Fruit fly (Drosophila melanogaster) whole organism, embryonic: ENCODE data around the gene Grip75.

Experiments used
- ATbp ChIP-seq: fragments of 200-800 bp; sonication (Bioruptor generic); optimal IDR thresholded peaks from 2 replicates; lab custom pipeline; 2017; ENCODE audit warnings: missing biosample characterization, mild to moderate bottlenecking, missing genetic modification characterization, missing genetic modification reagents
- Asciz ChIP-seq: fragments of 200-800 bp; sonication (Bioruptor generic); optimal IDR thresholded peaks from 2 replicates; lab custom pipeline; 2017; ENCODE audit warnings: missing biosample characterization, mild to moderate bottlenecking, missing genetic modification characterization, missing genetic modification reagents
- Bteb2 ChIP-seq: fragments of 200-800 bp; sonication (Bioruptor generic); optimal IDR thresholded peaks from 2 replicates; lab custom pipeline; 2016; ENCODE audit warnings: missing biosample characterization, missing genetic modification characterization
- CG10147 ChIP-seq: fragments of 200-800 bp; sonication (Bioruptor generic); optimal IDR thresholded peaks from 2 replicates; lab custom pipeline; 2019; ENCODE audit warnings: missing biosample characterization, mild to moderate bottlenecking, missing genetic modification characterization, moderate library complexity
- CG10431 ChIP-seq: fragments of 200-800 bp; sonication (Bioruptor generic); optimal IDR thresholded peaks from 3 replicates; lab custom pipeline; 2018; ENCODE audit warnings: missing biosample characterization, mild to moderate bottlenecking, missing genetic modification characterization
- CG11560 ChIP-seq: fragments of 200-800 bp; sonication (Bioruptor generic); IDR thresholded peaks from 3 replicates; pipeline ENCODE4 v1.3.6; 2022; ENCODE audit warnings: missing biosample characterization, missing genetic modification characterization
- CG14667 ChIP-seq: fragments of 200-800 bp; sonication (Bioruptor generic); IDR thresholded peaks from 2 replicates; pipeline ENCODE4 v1.3.6; 2022; ENCODE audit warnings: missing biosample characterization, missing genetic modification characterization
- CG15269 ChIP-seq: fragments of 200-800 bp; sonication (Bioruptor generic); optimal IDR thresholded peaks from 2 replicates; lab custom pipeline; 2018; ENCODE audit warnings: missing biosample characterization, mild to moderate bottlenecking, missing genetic modification characterization, moderate library complexity
- CG1529 ChIP-seq: fragments of 200-800 bp; sonication (Bioruptor generic); optimal IDR thresholded peaks from 3 replicates; lab custom pipeline; 2018; ENCODE audit warnings: missing biosample characterization, missing genetic modification characterization
- CG1647 ChIP-seq: fragments of 200-800 bp; sonication (Bioruptor generic); optimal IDR thresholded peaks from 3 replicates; lab custom pipeline; 2016; ENCODE audit warnings: missing biosample characterization, missing genetic modification characterization
- CG16813 ChIP-seq: fragments of 200-800 bp; sonication (Bioruptor generic); IDR thresholded peaks from 3 replicates; pipeline ENCODE4 v1.3.6; 2022; ENCODE audit warnings: missing biosample characterization, missing genetic modification characterization; ENCODE audit not compliant: partially characterized antibody
- CG2712 ChIP-seq: fragments of 200-800 bp; optimal IDR thresholded peaks from 3 replicates; lab custom pipeline; 2019; ENCODE audit warnings: missing biosample characterization, mild to moderate bottlenecking, missing genetic modification characterization, moderate library complexity
- CG3726 ChIP-seq: fragments of 200-800 bp; sonication (Bioruptor generic); IDR thresholded peaks from 3 replicates; pipeline ENCODE4, ENCODE4 v1.3.6; 2022; ENCODE audit warnings: missing biosample characterization, missing genetic modification characterization
- CG5180 ChIP-seq: fragments of 200-800 bp; sonication (Bioruptor generic); optimal IDR thresholded peaks from 3 replicates; lab custom pipeline; 2017; ENCODE audit warnings: missing biosample characterization, missing genetic modification characterization, mild to moderate bottlenecking, moderate library complexity, missing genetic modification reagents
- CG8924 ChIP-seq: fragments of 200-800 bp; optimal IDR thresholded peaks from 3 replicates; lab custom pipeline; 2019; ENCODE audit warnings: missing biosample characterization, mild to moderate bottlenecking, missing genetic modification characterization, moderate library complexity
- CG8944 ChIP-seq: fragments of 200-800 bp; sonication (Bioruptor generic); optimal IDR thresholded peaks from 3 replicates; lab custom pipeline; 2016; ENCODE audit warnings: missing biosample characterization, missing genetic modification characterization
- CHES-1-like ChIP-seq: fragments of 200-800 bp; sonication (Bioruptor generic); optimal IDR thresholded peaks from 2 replicates; lab custom pipeline; 2016; ENCODE audit warnings: missing biosample characterization, missing genetic modification characterization
- CoRest ChIP-seq: fragments of 200-800 bp; sonication (Bioruptor generic); optimal IDR thresholded peaks from 3 replicates; lab custom pipeline; 2018; ENCODE audit warnings: missing biosample characterization, mild to moderate bottlenecking, missing genetic modification characterization, moderate library complexity
- Dbx ChIP-seq: fragments of 200-800 bp; sonication (Bioruptor generic); IDR thresholded peaks from 3 replicates; pipeline ENCODE4 v1.3.6; 2022; ENCODE audit warnings: missing biosample characterization, missing genetic modification characterization
- Dll ChIP-seq: fragments of 200-800 bp; sonication (Bioruptor generic); IDR thresholded peaks from 4 replicates; pipeline ENCODE4 v1.3.6; 2022; ENCODE audit warnings: missing biosample characterization, missing genetic modification characterization; ENCODE audit not compliant: partially characterized antibody
- Dp ChIP-seq: fragments of 200-800 bp; sonication (Bioruptor generic); optimal IDR thresholded peaks from 2 replicates; lab custom pipeline; 2018; ENCODE audit warnings: missing biosample characterization, mild to moderate bottlenecking, missing genetic modification characterization, moderate library complexity
- Hsf ChIP-seq: fragments of 200-800 bp; sonication (Bioruptor generic); optimal IDR thresholded peaks from 3 replicates; lab custom pipeline; 2016; ENCODE audit warnings: missing biosample characterization, missing genetic modification characterization
- Lpt ChIP-seq: fragments of >200 bp; optimal IDR thresholded peaks from 2 replicates; lab custom pipeline; 2018; ENCODE audit warnings: missing biosample characterization, missing genetic modification characterization
- MESR4 ChIP-seq: fragments of 200-800 bp; sonication (Bioruptor generic); optimal IDR thresholded peaks from 2 replicates; lab custom pipeline; 2018; ENCODE audit warnings: missing biosample characterization, mild to moderate bottlenecking, missing genetic modification characterization, moderate library complexity
- PHDP ChIP-seq: fragments of 200-800 bp; sonication (Bioruptor generic); optimal IDR thresholded peaks from 3 replicates; lab custom pipeline; 2018; ENCODE audit warnings: missing biosample characterization, mild to moderate bottlenecking, missing genetic modification characterization, moderate library complexity
- Six4 ChIP-seq: fragments of 200-800 bp; sonication (Bioruptor generic); optimal IDR thresholded peaks from 2 replicates; lab custom pipeline; 2016; ENCODE audit warnings: missing biosample characterization, missing genetic modification characterization
- Taf1 ChIP-seq: fragments of 200-800 bp; sonication (Bioruptor generic); IDR thresholded peaks from 2 replicates; pipeline ENCODE4 v1.3.6; 2022; ENCODE audit warnings: missing biosample characterization, missing genetic modification characterization
- Tbp ChIP-seq: fragments of >200 bp; optimal IDR thresholded peaks from 2 replicates; lab custom pipeline; 2018; ENCODE audit warnings: missing biosample characterization, missing genetic modification characterization
- Usf ChIP-seq: fragments of 200-800 bp; sonication (Bioruptor generic); optimal IDR thresholded peaks from 2 replicates; lab custom pipeline; 2017; ENCODE audit warnings: missing genotype, missing biosample characterization, missing genetic modification characterization
- Xrp1 ChIP-seq: fragments of 200-800 bp; sonication (Bioruptor generic); IDR thresholded peaks from 2 replicates; pipeline ENCODE4 v1.3.6; 2022; ENCODE audit warnings: missing biosample characterization, missing genetic modification characterization
- abd-A ChIP-seq: fragments of 200-800 bp; sonication (Bioruptor generic); optimal IDR thresholded peaks from 3 replicates; lab custom pipeline; 2019; ENCODE audit warnings: missing biosample characterization, mild to moderate bottlenecking, missing genetic modification characterization, moderate library complexity
- ac ChIP-seq: fragments of 200-800 bp; sonication (Bioruptor generic); optimal IDR thresholded peaks from 3 replicates; lab custom pipeline; 2017; ENCODE audit warnings: missing biosample characterization, mild to moderate bottlenecking, missing genetic modification characterization
- bab2 ChIP-seq: fragments of 200-800 bp; sonication (Bioruptor generic); optimal IDR thresholded peaks from 2 replicates; lab custom pipeline; 2016; ENCODE audit warnings: missing biosample characterization, missing genetic modification characterization
- cato ChIP-seq: fragments of 200-800 bp; sonication (Bioruptor generic); optimal IDR thresholded peaks from 2 replicates; lab custom pipeline; 2016; ENCODE audit warnings: missing biosample characterization, missing genetic modification characterization, borderline replicate concordance
- chn ChIP-seq: fragments of 200-800 bp; sonication (Bioruptor generic); optimal IDR thresholded peaks from 2 replicates; lab custom pipeline; 2016; ENCODE audit warnings: missing biosample characterization, missing genetic modification characterization
- ewg ChIP-seq: fragments of 200-800 bp; sonication (Bioruptor generic); optimal IDR thresholded peaks from 3 replicates; lab custom pipeline; 2017; ENCODE audit warnings: mild to moderate bottlenecking, missing biosample characterization, missing genetic modification reagents, missing genetic modification characterization
- gsb ChIP-seq: fragments of 200-800 bp; sonication (Bioruptor generic); IDR thresholded peaks from 2 replicates; pipeline ENCODE4 v1.3.6; 2022; ENCODE audit warnings: missing biosample characterization, missing genetic modification characterization
- jumu ChIP-seq: fragments of 200-800 bp; sonication (Bioruptor generic); optimal IDR thresholded peaks from 3 replicates; lab custom pipeline; 2016; ENCODE audit warnings: missing biosample characterization, missing genetic modification characterization
- lmd ChIP-seq: fragments of 200-800 bp; sonication (Bioruptor generic); IDR thresholded peaks from 2 replicates; pipeline ENCODE4 v1.3.6; 2022; ENCODE audit warnings: missing biosample characterization, missing genetic modification characterization
- nmo ChIP-seq: fragments of 200-800 bp; sonication (Bioruptor generic); optimal IDR thresholded peaks from 2 replicates; lab custom pipeline; 2018; ENCODE audit warnings: missing biosample characterization, mild to moderate bottlenecking, missing genetic modification characterization, moderate library complexity
- otp ChIP-seq: fragments of 200-800 bp; sonication (Bioruptor generic); IDR thresholded peaks from 3 replicates; pipeline ENCODE4, ENCODE4 v1.3.6; 2022; ENCODE audit warnings: missing biosample characterization, missing genetic modification characterization
- psq ChIP-seq: fragments of 200-800 bp; sonication (Bioruptor generic); optimal IDR thresholded peaks from 2 replicates; lab custom pipeline; 2017; ENCODE audit warnings: missing biosample characterization, missing genetic modification characterization
- run ChIP-seq: fragments of 200-800 bp; sonication (Bioruptor generic); optimal IDR thresholded peaks from 3 replicates; lab custom pipeline; 2018; ENCODE audit warnings: missing biosample characterization, mild to moderate bottlenecking, missing genetic modification characterization
- salm ChIP-seq: fragments of 200-800 bp; sonication (Bioruptor generic); optimal IDR thresholded peaks from 2 replicates; lab custom pipeline; 2018; ENCODE audit warnings: missing biosample characterization, mild to moderate bottlenecking, missing genetic modification characterization
- sim ChIP-seq: fragments of 200-800 bp; sonication (Bioruptor generic); IDR thresholded peaks from 2 replicates; pipeline ENCODE4 v1.3.6; 2022; ENCODE audit warnings: missing biosample characterization, missing genetic modification characterization
- so ChIP-seq: fragments of 200-800 bp; sonication (Bioruptor generic); IDR thresholded peaks from 3 replicates; pipeline ENCODE4 v1.3.6; 2022; ENCODE audit warnings: missing biosample characterization, missing genetic modification characterization
- tin ChIP-seq: fragments of 200-800 bp; sonication (Bioruptor generic); optimal IDR thresholded peaks from 3 replicates; lab custom pipeline; 2016; ENCODE audit warnings: missing biosample characterization, missing genetic modification characterization
- trem ChIP-seq: fragments of 200-800 bp; optimal IDR thresholded peaks from 3 replicates; lab custom pipeline; 2019; ENCODE audit warnings: missing biosample characterization, mild to moderate bottlenecking, missing genetic modification characterization, moderate library complexity
- ttk ChIP-seq: fragments of 200-800 bp; sonication (Bioruptor generic); IDR thresholded peaks from 2 replicates; pipeline ENCODE4 v2.1.2; 2022; ENCODE audit warnings: missing biosample characterization, missing genetic modification characterization
- tx ChIP-seq: fragments of 200-800 bp; sonication (Bioruptor generic); optimal IDR thresholded peaks from 2 replicates; lab custom pipeline; 2016; ENCODE audit warnings: missing biosample characterization, missing genetic modification characterization

Grip75 gene

dm6 chr2L:10442048-10442790, 40.9 kb upstream of the Grip75 start, which contains the start of gene loh (continued):
- TF ChIP-seq chn, result no peak
- no peak for TF ChIP-seq tx (GFP tag; lab: Kevin White, UChicago)
- TF ChIP-seq ttk, result 0 out of 2 replicates have a peak, but pooled peaks have one; percentile 38
- no peak for TF ChIP-seq psq (GFP tag; lab: Kevin White, UChicago)
- no peak for TF ChIP-seq CG3726 (GFP tag; lab: Robert Waterston, UW)
- peak; percentile 3 for TF ChIP-seq Usf
- no peak for TF ChIP-seq abd-A (tag; lab: Kevin White, UChicago)
- no peak for TF ChIP-seq Dbx (GFP tag; lab: Robert Waterston, UW)
- peak; percentile 65 for TF ChIP-seq CG5180
- no peak for TF ChIP-seq CG1647 (GFP tag; lab: Kevin White, UChicago)
- no peak for TF ChIP-seq gsb (GFP tag; lab: Robert Waterston, UW)
- TF ChIP-seq CG8924 (tag; lab: Kevin White, UChicago), result peak; percentile 77
- no peak for TF ChIP-seq CG16813 (GFP tag; lab: Robert Waterston, UW)
- peak; percentile 42 for TF ChIP-seq ATbp (GFP tag; lab: Kevin White, UChicago)
- TF ChIP-seq CG14667 (GFP tag; lab: Robert Waterston, UW), result no peak; the same call in 1 of the 2 replicates
- TF ChIP-seq PHDP, result peak; percentile 51
- peak; percentile 61 for TF ChIP-seq tin (GFP tag; lab: Kevin White, UChicago)
- peak; percentile 25 for TF ChIP-seq CG10431
- TF ChIP-seq CG11560 (tag; lab: Robert Waterston, UW), result no peak
- no peak for TF ChIP-seq otp
- TF ChIP-seq CG15269 (tag; lab: Kevin White, UChicago), result peak; percentile 43
- TF ChIP-seq Asciz (GFP tag; lab: Kevin White, UChicago), result peak; percentile 60
- TF ChIP-seq so (GFP tag; lab: Robert Waterston, UW), result no peak; the same call in 2 of the 3 replicates
- peak; percentile 47 for TF ChIP-seq CG10147 (GFP tag; lab: Kevin White, UChicago)
- peak; percentile 46 for TF ChIP-seq salm (tag; lab: Kevin White, UChicago)
- TF ChIP-seq CHES-1-like (GFP tag; lab: Kevin White, UChicago), result no peak
- peak; percentile 18 for TF ChIP-seq CG1529 (GFP tag; lab: Kevin White, UChicago)
- TF ChIP-seq bab2 (GFP tag; lab: Kevin White, UChicago), result no peak
- TF ChIP-seq ac (GFP tag; lab: Kevin White, UChicago), result no peak
- TF ChIP-seq CoRest (tag; lab: Kevin White, UChicago), result peak; percentile 73
- TF ChIP-seq sim (GFP tag; lab: Robert Waterston, UW), result no peak
- TF ChIP-seq nmo (GFP tag; lab: Kevin White, UChicago), result peak; percentile 81
- TF ChIP-seq Taf1 (GFP tag; lab: Robert Waterston, UW), result 0 out of 2 replicates have a peak, but pooled peaks have one; percentile 26
- TF ChIP-seq Dll, result no peak
- peak; percentile 57; the same call in 1 of the 2 replicates for TF ChIP-seq Xrp1 (GFP tag; lab: Robert Waterston, UW)
- TF ChIP-seq Bteb2 (GFP tag; lab: Kevin White, UChicago), result no peak
- peak; percentile 27 for TF ChIP-seq Hsf (GFP tag; lab: Kevin White, UChicago)
- TF ChIP-seq Six4 (GFP tag; lab: Kevin White, UChicago), result peak; percentile 56
- peak; percentile 21 for TF ChIP-seq cato
- peak; percentile 24 for TF ChIP-seq trem (tag; lab: Kevin White, UChicago)
- no peak for TF ChIP-seq Dp (GFP tag; lab: Kevin White, UChicago)
- TF ChIP-seq ewg, result peak; percentile 50
- TF ChIP-seq run, result no peak
- TF ChIP-seq CG8944 (GFP tag; lab: Kevin White, UChicago), result no peak
- TF ChIP-seq lmd (GFP tag; lab: Robert Waterston, UW), result no peak
- no peak for TF ChIP-seq Tbp (GFP tag; lab: Kevin White, UChicago)
- TF ChIP-seq Lpt (GFP tag; lab: Kevin White, UChicago), result no peak
- TF ChIP-seq jumu (GFP tag; lab: Kevin White, UChicago), result no peak
- no peak for TF ChIP-seq MESR4 (GFP tag; lab: Kevin White, UChicago)
- TF ChIP-seq CG2712 (tag; lab: Kevin White, UChicago), result peak; percentile 77
